Fruit fly (Drosophila melanogaster): ENCODE data around the gene CG15743.
A peak's percentile ranks its signal among the peaks of the same experiment; 100 is the strongest.

The CG15743 gene

DNA sequence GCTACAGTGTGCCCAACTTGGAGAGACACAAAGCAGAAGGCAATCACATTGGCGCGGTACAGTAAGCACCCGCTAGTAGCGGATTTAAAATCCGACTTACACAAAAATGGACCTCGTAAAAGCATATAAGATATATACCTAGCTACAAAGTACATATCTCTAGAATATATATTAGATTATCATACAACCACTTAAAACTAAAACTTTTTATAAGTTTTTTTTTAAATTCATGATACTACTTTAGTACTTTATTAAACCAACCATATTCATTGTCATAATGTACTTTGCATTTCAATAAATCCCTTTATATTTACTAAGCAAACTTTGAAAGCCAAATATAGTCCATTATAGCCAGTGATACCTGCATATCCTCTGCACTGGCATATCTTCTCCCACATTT, 10.4 kb upstream of the CG15743 start (continued):
- no peak for TF ChIP-seq sens-2 (GFP tag; IDR thresholded peaks at IDR 0.05)
- no peak for TF ChIP-seq tx (GFP tag; optimal IDR thresholded peaks at IDR 0.05)
- TF ChIP-seq slbo (GFP tag; IDR thresholded peaks at IDR 0.05), result peak; percentile 57
- no peak for TF ChIP-seq chif (GFP tag; optimal IDR thresholded peaks at IDR 0.05)
- no peak for TF ChIP-seq CrebB (tag; optimal IDR thresholded peaks at IDR 0.05)
- no peak for TF ChIP-seq klu (GFP tag; IDR thresholded peaks at IDR 0.05)
- TF ChIP-seq pita (GFP tag; optimal IDR thresholded peaks at IDR 0.05), result no peak
- peak; percentile 19 for TF ChIP-seq CG18619 (GFP tag; optimal IDR thresholded peaks at IDR 0.05)
- TF ChIP-seq CG4404 (GFP tag; IDR thresholded peaks at IDR 0.05), result peak; percentile 34; the same call in 1 of the 2 replicates
- peak; percentile 14 for TF ChIP-seq ewg (GFP tag; optimal IDR thresholded peaks at IDR 0.05)
- TF ChIP-seq tna (GFP tag; IDR thresholded peaks at IDR 0.05; ENCODE audit: partially characterized antibody), result no peak
- no peak for TF ChIP-seq sr (GFP tag; IDR thresholded peaks at IDR 0.05)
- TF ChIP-seq CG9437 (GFP tag; optimal IDR thresholded peaks at IDR 0.05), result peak; percentile 36
- peak; percentile 48 for TF ChIP-seq CG4820 (GFP tag; optimal IDR thresholded peaks at IDR 0.05)
- TF ChIP-seq emc (GFP tag; optimal IDR thresholded peaks at IDR 0.05), result no peak
- no peak for TF ChIP-seq sc (optimal IDR thresholded peaks at IDR 0.05)
- no peak for TF ChIP-seq sc (GFP tag; optimal IDR thresholded peaks at IDR 0.05)
- no peak for TF ChIP-seq ssp (GFP tag; IDR thresholded peaks at IDR 0.05)
- TF ChIP-seq CG11504 (tag; optimal IDR thresholded peaks at IDR 0.05), result peak; percentile 68
- peak; percentile 3 for TF ChIP-seq lilli (GFP tag; optimal IDR thresholded peaks at IDR 0.05)
- TF ChIP-seq sob (GFP tag; IDR thresholded peaks at IDR 0.05), result no peak
- peak; percentile 33 for TF ChIP-seq CG15011 (GFP tag; optimal IDR thresholded peaks at IDR 0.05)
- TF ChIP-seq CG10979 (tag; optimal IDR thresholded peaks at IDR 0.05), result peak; percentile 64
- peak; percentile 47 for TF ChIP-seq CG30403 (GFP tag; optimal IDR thresholded peaks at IDR 0.05)
- peak; percentile 50 for TF ChIP-seq fd96Cb (tag; optimal IDR thresholded peaks at IDR 0.05)
- TF ChIP-seq CG18011 (GFP tag; optimal IDR thresholded peaks at IDR 0.05), result no peak
- TF ChIP-seq eyg (GFP tag; optimal IDR thresholded peaks at IDR 0.05), result no peak
- peak in 1 of 3 experiments; percentile 56 for TF ChIP-seq lola (GFP tag; optimal IDR thresholded peaks at IDR 0.05)
- peak; percentile 33 for TF ChIP-seq CG3281 (GFP tag; optimal IDR thresholded peaks at IDR 0.05)
- TF ChIP-seq fu2 (GFP tag; optimal IDR thresholded peaks at IDR 0.05), result no peak
- peak; percentile 37 for TF ChIP-seq tin (GFP tag; optimal IDR thresholded peaks at IDR 0.05)
- no peak for TF ChIP-seq Bgb (GFP tag; IDR thresholded peaks at IDR 0.05; ENCODE audit: partially characterized antibody)
- no peak for TF ChIP-seq CG8765 (GFP tag; IDR thresholded peaks at IDR 0.05)
- TF ChIP-seq CG17612 (GFP tag; IDR thresholded peaks at IDR 0.05), result no peak
- peak; percentile 38; the same call in 1 of the 2 replicates for TF ChIP-seq CG32772 (GFP tag; IDR thresholded peaks at IDR 0.05)
- peak; percentile 56 for TF ChIP-seq nmo (GFP tag; optimal IDR thresholded peaks at IDR 0.05)
- TF ChIP-seq Opbp (GFP tag; IDR thresholded peaks at IDR 0.05; ENCODE audit: partially characterized antibody), result no peak
- peak; percentile 27 for TF ChIP-seq Usf (GFP tag; optimal IDR thresholded peaks at IDR 0.05)
- TF ChIP-seq phol (tag; optimal IDR thresholded peaks at IDR 0.05), result peak; percentile 71
- TF ChIP-seq crol (GFP tag; IDR thresholded peaks at IDR 0.05), result peak; percentile 47
- peak; percentile 2 for TF ChIP-seq Dek (tag; optimal IDR thresholded peaks at IDR 0.05)
- TF ChIP-seq mirr (GFP tag; optimal IDR thresholded peaks at IDR 0.05), result no peak
- TF ChIP-seq CG2875 (GFP tag; optimal IDR thresholded peaks at IDR 0.05), result peak; percentile 18
- no peak for TF ChIP-seq B-H2 (GFP tag; optimal IDR thresholded peaks at IDR 0.05)
- TF ChIP-seq HLHmδ (GFP tag; optimal IDR thresholded peaks at IDR 0.05), result no peak
- peak; percentile 40 for TF ChIP-seq CG10147 (GFP tag; optimal IDR thresholded peaks at IDR 0.05)
- no peak for TF ChIP-seq CG12769 (tag; optimal IDR thresholded peaks at IDR 0.05)
- TF ChIP-seq CG12659 (GFP tag; optimal IDR thresholded peaks at IDR 0.05), result peak; percentile 46
- TF ChIP-seq cato (GFP tag; optimal IDR thresholded peaks at IDR 0.05; ENCODE audit: borderline replicate concordance), result no peak
- no peak for TF ChIP-seq ab (GFP tag; optimal IDR thresholded peaks at IDR 0.05)
- peak; percentile 14 for TF ChIP-seq Hand (GFP tag; optimal IDR thresholded peaks at IDR 0.05)

Measured in whole organism, embryonic.